Worm (Caenorhabditis elegans) whole organism, late embryonic: ENCODE data around the gene lgc-46.

ENCODE experiments used
- Y22D7AL.16 ChIP-seq: sonication (generic microtip); optimal IDR thresholded peaks from 2 replicates; lab custom pipeline; 2016; ENCODE audit warnings: missing genetic modification characterization, missing compliant biosample characterization
- ama-1 ChIP-seq: fragments of 150-350 bp; optimal IDR thresholded peaks from 2 replicates; lab custom pipeline; 2014
- ceh-9 ChIP-seq: sonication (generic microtip); optimal IDR thresholded peaks from 2 replicates; lab custom pipeline; 2016; ENCODE audit warnings: mild to moderate bottlenecking, missing genetic modification characterization, inconsistent platforms, missing compliant biosample characterization
- elt-2 ChIP-seq: sonication (generic microtip); optimal IDR thresholded peaks from 2 replicates; lab custom pipeline; 2016; ENCODE audit warnings: missing genetic modification reagents, missing genetic modification characterization, missing compliant biosample characterization
- nfya-1 ChIP-seq: sonication (generic microtip); optimal IDR thresholded peaks from 2 replicates; lab custom pipeline; 2017; ENCODE audit warnings: missing genetic modification characterization, mild to moderate bottlenecking, missing compliant biosample characterization, antibody characterized with exemption, moderate library complexity
- pha-4 ChIP-seq: fragments of 150-350 bp; optimal IDR thresholded peaks from 2 replicates; lab custom pipeline; 2018; ENCODE audit warnings: missing biosample characterization, missing genetic modification reagents, missing genetic modification characterization
- ref-2 ChIP-seq: sonication (generic microtip); optimal IDR thresholded peaks from 2 replicates; lab custom pipeline; 2016; ENCODE audit warnings: missing genetic modification characterization, missing compliant biosample characterization
- tbx-7 ChIP-seq: sonication (generic microtip); optimal IDR thresholded peaks from 2 replicates; lab custom pipeline; 2016; ENCODE audit warnings: missing genotype, missing genetic modification characterization, missing compliant biosample characterization
- ttx-3 ChIP-seq: sonication (generic microtip); optimal IDR thresholded peaks from 2 replicates; lab custom pipeline; 2016; ENCODE audit warnings: missing genetic modification reagents, missing genetic modification characterization, missing compliant biosample characterization
- zip-5 ChIP-seq: sonication (generic microtip); optimal IDR thresholded peaks from 2 replicates; lab custom pipeline; 2016; ENCODE audit warnings: missing genetic modification characterization, missing compliant biosample characterization

- TF ChIP-seq Y22D7AL.16 (tag; lab: Kevin White, UChicago) = no peak
- no peak for TF ChIP-seq zip-5 (tag; lab: Kevin White, UChicago)
- no peak for TF ChIP-seq ttx-3 (tag; lab: Kevin White, UChicago)
- no peak for TF ChIP-seq pha-4
- no peak for TF ChIP-seq nfya-1 (tag; lab: Kevin White, UChicago)
- no peak for TF ChIP-seq ref-2 (tag; lab: Kevin White, UChicago)
- no peak for TF ChIP-seq ama-1 (lab: Kevin White, UChicago)
- TF ChIP-seq tbx-7 (tag; lab: Kevin White, UChicago) = no peak
- TF ChIP-seq ceh-9 (tag; lab: Kevin White, UChicago) = no peak
- no peak for TF ChIP-seq elt-2 (tag; lab: Kevin White, UChicago)
Observed at ce11 chrIII:1149472-1149871, 13.6 kb upstream of the lgc-46 start.
